Fruit fly (Drosophila melanogaster): ENCODE results near the gene kibra.

kibra gene

DNA sequence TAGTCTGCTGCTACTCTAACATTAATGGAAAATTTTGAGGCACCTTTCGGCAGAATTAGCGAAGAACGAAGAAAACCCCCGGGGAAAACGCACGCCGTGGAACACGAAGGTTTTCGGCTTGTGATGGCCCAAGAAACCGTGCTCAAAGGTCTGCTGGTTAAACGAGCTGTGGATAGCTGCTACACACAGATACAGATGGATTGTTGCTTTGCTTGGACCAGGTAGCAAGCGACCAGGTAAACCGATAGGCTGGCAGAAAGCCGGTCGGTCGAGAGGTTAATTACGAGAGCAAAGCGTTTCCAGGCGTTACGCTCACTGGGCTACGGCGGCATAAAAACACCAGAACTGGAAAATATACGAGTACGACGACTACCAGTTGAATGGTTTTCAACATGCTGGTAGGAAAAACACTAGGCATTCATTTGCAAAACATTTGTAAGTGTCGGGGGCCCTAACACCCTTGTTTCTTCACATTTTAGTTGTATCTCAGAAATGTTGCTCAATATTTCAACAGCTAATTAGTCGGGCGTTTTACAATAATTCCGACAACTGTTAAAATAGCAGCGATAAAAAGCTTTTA, 71.7 kb downstream of the kibra start:
- TF ChIP-seq foxo (GFP tag; optimal IDR thresholded peaks at IDR 0.05) (no peak), Jra (GFP tag; optimal IDR thresholded peaks at IDR 0.05) (no peak), Hr83 (GFP tag; optimal IDR thresholded peaks at IDR 0.05; ENCODE audit: poor library complexity, severe bottlenecking) (no peak)

DNA sequence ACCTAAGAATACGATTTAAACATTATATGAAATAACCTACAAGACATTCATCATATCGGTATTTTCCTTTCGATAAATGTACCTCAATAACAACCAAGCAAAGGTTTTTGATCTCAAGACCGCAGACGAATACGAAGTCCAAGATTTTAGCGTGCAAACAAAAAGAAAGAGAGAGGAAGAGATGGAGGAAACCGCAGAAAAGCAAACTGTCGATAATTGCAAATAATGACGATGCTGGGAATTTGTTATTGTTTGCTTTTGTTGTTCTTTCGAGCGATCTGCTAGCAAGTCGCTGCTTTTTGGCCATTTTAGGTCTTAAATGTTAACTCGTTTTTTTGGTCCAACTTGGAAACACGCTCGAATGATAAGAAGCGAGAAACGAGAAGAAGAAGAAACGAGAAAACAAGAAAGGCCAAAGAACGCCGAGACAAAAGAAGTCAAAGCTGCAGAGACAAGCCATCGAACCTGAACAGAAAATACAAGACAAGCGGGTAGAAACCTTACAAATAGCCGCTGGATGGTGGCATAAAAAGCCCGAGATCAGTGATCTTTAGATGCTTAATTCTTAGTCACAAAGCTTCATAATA, 72.9 kb downstream of the kibra start:
- TF ChIP-seq Rel (GFP tag; optimal IDR thresholded peaks at IDR 0.05) (no peak), Rel (tag; optimal IDR thresholded peaks at IDR 0.05) (no peak), OdsH (GFP tag; optimal IDR thresholded peaks at IDR 0.05) (no peak), HLH106 (tag; optimal IDR thresholded peaks at IDR 0.05) (no peak), sv (GFP tag; optimal IDR thresholded peaks at IDR 0.05) (no peak), psq (GFP tag; optimal IDR thresholded peaks at IDR 0.05) (peak; percentile 97), brk (GFP tag; optimal IDR thresholded peaks at IDR 0.05) (no peak), dl (GFP tag; optimal IDR thresholded peaks at IDR 0.05; ENCODE audit: insufficient read depth in 1 of 2, partially characterized antibody in 2 of 2) (no peak), ey (GFP tag; optimal IDR thresholded peaks at IDR 0.05) (no peak), dmrt93B (GFP tag; optimal IDR thresholded peaks at IDR 0.05) (no peak), Hnf4 (GFP tag; optimal IDR thresholded peaks at IDR 0.05) (peak; percentile 36), fru (GFP tag; optimal IDR thresholded peaks at IDR 0.05) (no peak), Hr83 (GFP tag; optimal IDR thresholded peaks at IDR 0.05; ENCODE audit: poor library complexity, severe bottlenecking) (no peak), sage (GFP tag; optimal IDR thresholded peaks at IDR 0.05) (no peak)

- TF ChIP-seq Dif (GFP tag; optimal IDR thresholded peaks at IDR 0.05; ENCODE audit: partially characterized antibody) (no peak), fru (GFP tag; optimal IDR thresholded peaks at IDR 0.05) (no peak), Sp1 (GFP tag; optimal IDR thresholded peaks at IDR 0.05) (no peak), Myc (optimal IDR thresholded peaks at IDR 0.05) (no peak), Rel (GFP tag; optimal IDR thresholded peaks at IDR 0.05) (no peak), Rel (tag; optimal IDR thresholded peaks at IDR 0.05) (no peak), usp (GFP tag; optimal IDR thresholded peaks at IDR 0.05) (no peak), h (GFP tag; optimal IDR thresholded peaks at IDR 0.05) (no peak), dmrt93B (GFP tag; optimal IDR thresholded peaks at IDR 0.05) (no peak), tai (GFP tag; optimal IDR thresholded peaks at IDR 0.05) (no peak), dsf (GFP tag; optimal IDR thresholded peaks at IDR 0.05; ENCODE audit: borderline replicate concordance) (no peak), Dfd (GFP tag; optimal IDR thresholded peaks at IDR 0.05) (no peak), pan (optimal IDR thresholded peaks at IDR 0.05) (no peak), sage (GFP tag; optimal IDR thresholded peaks at IDR 0.05) (no peak), CrebA (GFP tag; optimal IDR thresholded peaks at IDR 0.05; ENCODE audit: borderline replicate concordance) (no peak), Jra (GFP tag; optimal IDR thresholded peaks at IDR 0.05) (no peak), foxo (GFP tag; optimal IDR thresholded peaks at IDR 0.05) (no peak), sv (GFP tag; optimal IDR thresholded peaks at IDR 0.05) (no peak), rgr (GFP tag; optimal IDR thresholded peaks at IDR 0.05) (no peak), Hnf4 (GFP tag; optimal IDR thresholded peaks at IDR 0.05) (no peak), dl (GFP tag; optimal IDR thresholded peaks at IDR 0.05; ENCODE audit: insufficient read depth in 1 of 2, partially characterized antibody in 2 of 2) (no peak)
Observed at dm6 chr3R:14650367-14650766, 73.7 kb downstream of the kibra start.

- TF ChIP-seq psq (GFP tag; optimal IDR thresholded peaks at IDR 0.05) (peak; percentile 100), HLH106 (tag; optimal IDR thresholded peaks at IDR 0.05) (peak; percentile 82), tai (GFP tag; optimal IDR thresholded peaks at IDR 0.05) (peak; percentile 61), GATAd (GFP tag; optimal IDR thresholded peaks at IDR 0.05) (peak; percentile 37), Hr78 (GFP tag; optimal IDR thresholded peaks at IDR 0.05) (no peak), dl (GFP tag; optimal IDR thresholded peaks at IDR 0.05; ENCODE audit: insufficient read depth in 1 of 2, partially characterized antibody in 2 of 2) (peak in 1 of 2 experiments; percentile 16), Myc (optimal IDR thresholded peaks at IDR 0.05) (no peak), Sp1 (GFP tag; optimal IDR thresholded peaks at IDR 0.05) (peak; percentile 90), Mio (GFP tag; optimal IDR thresholded peaks at IDR 0.05) (no peak), brk (GFP tag; optimal IDR thresholded peaks at IDR 0.05) (peak; percentile 82), fru (GFP tag; optimal IDR thresholded peaks at IDR 0.05) (peak; percentile 88), usp (GFP tag; optimal IDR thresholded peaks at IDR 0.05) (no peak), lola (GFP tag; optimal IDR thresholded peaks at IDR 0.05) (no peak), pan (optimal IDR thresholded peaks at IDR 0.05) (no peak), Rel (GFP tag; optimal IDR thresholded peaks at IDR 0.05) (peak; percentile 59), Rel (tag; optimal IDR thresholded peaks at IDR 0.05) (peak; percentile 27), jim (GFP tag; optimal IDR thresholded peaks at IDR 0.05) (no peak), h (GFP tag; optimal IDR thresholded peaks at IDR 0.05) (peak; percentile 94), Dfd (GFP tag; optimal IDR thresholded peaks at IDR 0.05) (no peak), br (GFP tag; optimal IDR thresholded peaks at IDR 0.05) (peak; percentile 89), Dif (GFP tag; optimal IDR thresholded peaks at IDR 0.05; ENCODE audit: partially characterized antibody) (no peak), sv (GFP tag; optimal IDR thresholded peaks at IDR 0.05) (no peak), Jra (GFP tag; optimal IDR thresholded peaks at IDR 0.05) (peak; percentile 79), rgr (GFP tag; optimal IDR thresholded peaks at IDR 0.05) (peak; percentile 93), dmrt93B (GFP tag; optimal IDR thresholded peaks at IDR 0.05) (peak; percentile 75), sage (GFP tag; optimal IDR thresholded peaks at IDR 0.05) (no peak), N (GFP tag; optimal IDR thresholded peaks at IDR 0.05) (no peak), Hnf4 (GFP tag; optimal IDR thresholded peaks at IDR 0.05) (peak; percentile 83), dsf (GFP tag; optimal IDR thresholded peaks at IDR 0.05; ENCODE audit: borderline replicate concordance) (peak; percentile 61), Vsx2 (GFP tag; optimal IDR thresholded peaks at IDR 0.05; ENCODE audit: partially characterized antibody) (peak; percentile 34), CrebA (GFP tag; optimal IDR thresholded peaks at IDR 0.05; ENCODE audit: borderline replicate concordance) (peak; percentile 77)
Observed at dm6 chr3R:14649307-14650239, 74.5 kb downstream of the kibra start.
